Worm (Caenorhabditis elegans) whole organism, young adult: ENCODE measurements around the gene C03B8.3.
A peak's percentile ranks its signal among the peaks of the same experiment; 100 is the strongest.

Source experiments
- B0261.1 ChIP-seq: sonication (generic microtip); optimal IDR thresholded peaks from 2 replicates; lab custom pipeline; 2016; ENCODE audit warnings: mild to moderate bottlenecking, missing genetic modification characterization, moderate library complexity, missing compliant biosample characterization
- B0336.3 ChIP-seq: fragments of 200-800 bp; sonication (Bioruptor generic); IDR thresholded peaks from 2 replicates; pipeline ENCODE4 v1.3.6; 2022; ENCODE audit warnings: missing genetic modification characterization, missing compliant biosample characterization
- C06A6.2 ChIP-seq: fragments of 200-800 bp; sonication (Bioruptor generic); conservative IDR thresholded peaks from 2 replicates; pipeline ENCODE4 v1.3.6; 2022; ENCODE audit warnings: missing genetic modification characterization, missing compliant biosample characterization
- D2030.7 ChIP-seq: fragments of 200-800 bp; sonication (Bioruptor generic); IDR thresholded peaks from 2 replicates; pipeline ENCODE4 v1.3.6; 2022; ENCODE audit warnings: missing genetic modification reagents, missing genetic modification characterization, missing compliant biosample characterization
- F10E7.11 ChIP-seq: sonication (generic microtip); optimal IDR thresholded peaks from 2 replicates; lab custom pipeline; 2017; ENCODE audit warnings: mild to moderate bottlenecking, missing genetic modification characterization, moderate library complexity, missing compliant biosample characterization
- F33H1.4 ChIP-seq: fragments of 200-800 bp; sonication (Bioruptor generic); IDR thresholded peaks from 2 replicates; pipeline ENCODE4 v1.3.6; 2022; ENCODE audit warnings: missing genetic modification reagents, missing genetic modification characterization, missing compliant biosample characterization
- F55B11.4 ChIP-seq: sonication (generic microtip); optimal IDR thresholded peaks from 2 replicates; lab custom pipeline; 2016; ENCODE audit warnings: missing compliant biosample characterization, missing genetic modification characterization, borderline replicate concordance; ENCODE audit not compliant: insufficient read depth
- F57C9.4 ChIP-seq: sonication (generic microtip); optimal IDR thresholded peaks from 2 replicates; lab custom pipeline; 2017; ENCODE audit warnings: mild to moderate bottlenecking, missing genetic modification characterization, missing compliant biosample characterization
- Y56A3A.18 ChIP-seq: fragments of 200-800 bp; sonication (Bioruptor generic); IDR thresholded peaks from 2 replicates; pipeline ENCODE4 v1.3.6; 2022; ENCODE audit warnings: missing genetic modification reagents, missing genetic modification characterization, missing compliant biosample characterization
- ZK185.1 ChIP-seq: sonication (generic microtip); optimal IDR thresholded peaks from 2 replicates; lab custom pipeline; 2016; ENCODE audit warnings: mild to moderate bottlenecking, missing genetic modification characterization, missing compliant biosample characterization; ENCODE audit not compliant: poor library complexity, severe bottlenecking
- aptf-2 ChIP-seq: fragments of 200-800 bp; sonication (Bioruptor generic); conservative IDR thresholded peaks from 2 replicates; pipeline ENCODE4 v1.3.6; 2022; ENCODE audit warnings: missing genetic modification reagents, missing genetic modification characterization, missing compliant biosample characterization
- attf-5 ChIP-seq: fragments of 200-800 bp; sonication (Bioruptor generic); optimal IDR thresholded peaks from 2 replicates; lab custom pipeline; 2018; ENCODE audit warnings: mild to moderate bottlenecking, missing genetic modification characterization, missing compliant biosample characterization
- cebp-1 ChIP-seq, 2 experiments: fragments of 200-800 bp in 1 of 2; sonication (Bioruptor generic) in 1 of 2; sonication (generic microtip) in 1 of 2; IDR thresholded peaks in 1 of 2; optimal IDR thresholded peaks in 1 of 2; 2 replicates each; pipeline versions ENCODE4 v1.3.6 to Lab custom; 2017 to 2022; ENCODE audit warnings: missing compliant biosample characterization in 2 of 2, missing genetic modification characterization in 2 of 2, mild to moderate bottlenecking in 1 of 2, missing genetic modification reagents in 1 of 2, moderate library complexity in 1 of 2
- ceh-40 ChIP-seq: fragments of 200-800 bp; sonication (Bioruptor generic); IDR thresholded peaks from 2 replicates; pipeline ENCODE4 v1.3.6; 2022; ENCODE audit warnings: missing genetic modification characterization, missing compliant biosample characterization
- ceh-91 ChIP-seq: fragments of 200-800 bp; sonication (Bioruptor generic); IDR thresholded peaks from 2 replicates; pipeline ENCODE4 v1.3.6; 2022; ENCODE audit warnings: missing genetic modification reagents, missing genetic modification characterization, missing compliant biosample characterization
- chd-7 ChIP-seq: sonication (generic microtip); optimal IDR thresholded peaks from 2 replicates; lab custom pipeline; 2016; ENCODE audit warnings: mild to moderate bottlenecking, missing genetic modification characterization, moderate library complexity, missing compliant biosample characterization
- die-1 ChIP-seq: sonication (generic microtip); optimal IDR thresholded peaks from 2 replicates; lab custom pipeline; 2016; ENCODE audit warnings: missing genotype, mild to moderate bottlenecking, missing genetic modification characterization, missing compliant biosample characterization
- dpff-1 ChIP-seq: sonication (generic microtip); optimal IDR thresholded peaks from 2 replicates; lab custom pipeline; 2017; ENCODE audit warnings: mild to moderate bottlenecking, missing genetic modification characterization, missing compliant biosample characterization
- dpl-1 ChIP-seq: fragments of 150-350 bp; optimal IDR thresholded peaks from 2 replicates; lab custom pipeline; 2014; ENCODE audit warnings: missing biosample characterization, missing genetic modification reagents, missing genetic modification characterization
- egl-44 ChIP-seq: fragments of 200-800 bp; sonication (Bioruptor generic); IDR thresholded peaks from 2 replicates; pipeline ENCODE4 v1.3.6; 2022; ENCODE audit warnings: missing genetic modification reagents, missing genetic modification characterization, missing compliant biosample characterization
- hrde-1 ChIP-seq: sonication (generic microtip); optimal IDR thresholded peaks from 2 replicates; lab custom pipeline; 2016; ENCODE audit warnings: missing genetic modification characterization, mild to moderate bottlenecking, missing compliant biosample characterization, moderate library complexity, missing genotype, missing genetic modification reagents, borderline replicate concordance
- hsf-1 ChIP-seq: fragments of 200-800 bp; sonication (Bioruptor generic); IDR thresholded peaks from 2 replicates; pipeline ENCODE4 v1.3.6; 2022; ENCODE audit warnings: missing genetic modification reagents, missing genetic modification characterization, missing compliant biosample characterization
- let-607 ChIP-seq, 2 experiments: fragments of 200-800 bp in 1 of 2; sonication (Bioruptor generic) in 1 of 2; sonication (generic microtip) in 1 of 2; optimal IDR thresholded peaks; 2 replicates each; lab custom pipeline; 2016 to 2018; ENCODE audit warnings: mild to moderate bottlenecking in 2 of 2, missing compliant biosample characterization in 2 of 2, missing genetic modification characterization in 2 of 2, moderate library complexity in 2 of 2, missing genotype in 1 of 2
- lin-35 ChIP-seq, 3 experiments: fragments of 150-350 bp in 2 of 3; sonication (generic microtip) in 1 of 3; optimal IDR thresholded peaks; 2 replicates each; lab custom pipeline; 2014 to 2018; ENCODE audit warnings: missing biosample characterization in 3 of 3, missing genetic modification characterization in 3 of 3, missing genetic modification reagents in 3 of 3
- lsl-1 ChIP-seq: fragments of 200-800 bp; sonication (Bioruptor generic); optimal IDR thresholded peaks from 2 replicates; lab custom pipeline; 2018; ENCODE audit warnings: mild to moderate bottlenecking, missing genetic modification characterization, moderate library complexity, missing compliant biosample characterization
- lsy-27 ChIP-seq: sonication (generic microtip); optimal IDR thresholded peaks from 2 replicates; lab custom pipeline; 2017; ENCODE audit warnings: missing genetic modification characterization, mild to moderate bottlenecking, missing compliant biosample characterization, antibody characterized with exemption, missing genotype, borderline replicate concordance; ENCODE audit not compliant: insufficient read depth
- madf-3 ChIP-seq: fragments of 200-800 bp; sonication (Bioruptor generic); IDR thresholded peaks from 2 replicates; pipeline ENCODE4 v1.3.6; 2022; ENCODE audit warnings: missing genetic modification reagents, missing genetic modification characterization, missing compliant biosample characterization
- nhr-27 ChIP-seq: fragments of 200-800 bp; sonication (Bioruptor generic); optimal IDR thresholded peaks from 2 replicates; lab custom pipeline; 2018; ENCODE audit warnings: mild to moderate bottlenecking, missing genetic modification characterization, moderate library complexity, missing compliant biosample characterization
- repo-1 ChIP-seq: sonication (generic microtip); optimal IDR thresholded peaks from 2 replicates; lab custom pipeline; 2017; ENCODE audit warnings: mild to moderate bottlenecking, missing genetic modification characterization, missing compliant biosample characterization
- tbx-9 ChIP-seq: sonication (generic microtip); optimal IDR thresholded peaks from 2 replicates; lab custom pipeline; 2016; ENCODE audit warnings: borderline replicate concordance, missing genetic modification characterization, inconsistent platforms, missing compliant biosample characterization
- zim-3 ChIP-seq: sonication (generic microtip); optimal IDR thresholded peaks from 2 replicates; lab custom pipeline; 2017; ENCODE audit warnings: mild to moderate bottlenecking, missing genetic modification characterization, moderate library complexity, missing compliant biosample characterization
- ztf-22 ChIP-seq: fragments of 200-800 bp; sonication (Bioruptor generic); optimal IDR thresholded peaks from 2 replicates; lab custom pipeline; 2018; ENCODE audit warnings: mild to moderate bottlenecking, missing genetic modification characterization, moderate library complexity, missing compliant biosample characterization
- ztf-26 ChIP-seq: sonication (generic microtip); optimal IDR thresholded peaks from 2 replicates; lab custom pipeline; 2017; ENCODE audit warnings: missing genetic modification characterization, missing compliant biosample characterization

Gene C03B8.3

ce11 chrIII:7736806-7737205, 24.7 kb downstream of the C03B8.3 start (continued):
- TF ChIP-seq F33H1.4 (GFP tag; lab: Robert Waterston, UW), result no peak
- TF ChIP-seq ceh-40 (GFP tag; lab: Robert Waterston, UW), result no peak

DNA sequence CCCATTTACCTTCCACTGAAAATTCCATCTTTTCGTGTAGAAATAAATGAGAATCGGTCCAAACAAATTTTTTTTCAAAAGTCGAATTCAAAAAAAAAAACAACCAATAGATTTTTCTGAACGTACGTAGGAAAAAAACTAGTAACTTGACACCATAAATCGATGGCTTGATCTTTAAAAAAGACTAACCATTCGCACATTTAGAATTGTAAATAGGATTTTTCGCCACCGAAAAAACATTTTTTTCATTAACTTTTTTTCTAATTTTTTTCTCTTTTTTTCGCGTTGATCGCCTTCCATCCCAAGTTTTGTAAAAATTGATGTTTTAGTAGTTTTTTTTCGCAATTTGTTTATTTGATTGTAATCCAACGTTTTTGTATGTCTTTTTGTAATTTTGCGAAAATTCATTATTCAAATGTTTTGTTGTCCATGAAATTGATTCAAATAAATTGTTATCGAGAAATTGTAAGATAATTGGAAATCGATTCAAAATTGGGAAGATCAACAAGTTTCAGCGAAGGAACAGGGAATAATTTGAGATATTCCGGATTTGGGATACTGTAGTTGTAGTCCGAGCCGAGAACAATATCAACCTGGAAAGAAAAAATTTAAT, 25.6 kb downstream of the C03B8.3 start:
- TF ChIP-seq zim-3 (tag; lab: Kevin White, UChicago) (peak; percentile 59), die-1 (no peak), nhr-27 (tag; lab: Kevin White, UChicago) (no peak), dpl-1 (no peak), F55B11.4 (no peak), D2030.7 (no peak), let-607 (tag; optimal IDR thresholded peaks at IDR 0.05; lab: Kevin White, UChicago) (peak in 1 of 2 experiments; percentile 26), chd-7 (peak; percentile 52), ceh-91 (GFP tag; lab: Robert Waterston, UW) (no peak), lsy-27 (tag; lab: Kevin White, UChicago) (no peak), aptf-2 (GFP tag; lab: Robert Waterston, UW) (0 out of 2 replicates have a peak, but pooled peaks have one; percentile 11), F57C9.4 (tag; lab: Kevin White, UChicago) (no peak), cebp-1 (GFP tag; IDR thresholded peaks at IDR 0.05; lab: Robert Waterston, UW) (no peak), cebp-1 (tag; optimal IDR thresholded peaks at IDR 0.05; lab: Kevin White, UChicago) (peak; percentile 14), madf-3 (GFP tag; lab: Robert Waterston, UW) (no peak), ZK185.1 (peak; percentile 51), tbx-9 (no peak), dpff-1 (tag; lab: Kevin White, UChicago) (peak; percentile 74), F10E7.11 (tag; lab: Kevin White, UChicago) (peak; percentile 52), ztf-22 (GFP tag; lab: Kevin White, UChicago) (no peak), lin-35 (GFP tag; optimal IDR thresholded peaks at IDR 0.05; lab: Kevin White, UChicago) (peak in 1 of 3 experiments; percentile 40), repo-1 (peak; percentile 11), ztf-26 (tag; lab: Kevin White, UChicago) (peak; percentile 8), C06A6.2 (GFP tag; lab: Robert Waterston, UW) (0 out of 2 replicates have a peak, but pooled peaks have one; percentile 49), lsl-1 (GFP tag; lab: Kevin White, UChicago) (no peak)

ce11 chrIII:7743183-7743582, 31.1 kb downstream of the C03B8.3 start:
- TF ChIP-seq B0261.1, result no peak

ce11 chrIII:7754348-7754747, 42.2 kb downstream of the C03B8.3 start, which contains the start of gene cdh-3:
cdh-3 (minus strand) TSS chrIII:7754448.
- no peak for TF ChIP-seq attf-5 (GFP tag; lab: Kevin White, UChicago)
- TF ChIP-seq tbx-9, result no peak
- TF ChIP-seq hsf-1 (GFP tag; lab: Robert Waterston, UW), result no peak
- no peak for TF ChIP-seq B0336.3 (GFP tag; lab: Robert Waterston, UW)
- TF ChIP-seq Y56A3A.18 (GFP tag; lab: Robert Waterston, UW), result no peak
- no peak for TF ChIP-seq egl-44 (GFP tag; lab: Robert Waterston, UW)
- no peak for TF ChIP-seq hrde-1 (tag; lab: Kevin White, UChicago)
